Worm (Caenorhabditis elegans): ENCODE results near the gene nlp-16.

DNA sequence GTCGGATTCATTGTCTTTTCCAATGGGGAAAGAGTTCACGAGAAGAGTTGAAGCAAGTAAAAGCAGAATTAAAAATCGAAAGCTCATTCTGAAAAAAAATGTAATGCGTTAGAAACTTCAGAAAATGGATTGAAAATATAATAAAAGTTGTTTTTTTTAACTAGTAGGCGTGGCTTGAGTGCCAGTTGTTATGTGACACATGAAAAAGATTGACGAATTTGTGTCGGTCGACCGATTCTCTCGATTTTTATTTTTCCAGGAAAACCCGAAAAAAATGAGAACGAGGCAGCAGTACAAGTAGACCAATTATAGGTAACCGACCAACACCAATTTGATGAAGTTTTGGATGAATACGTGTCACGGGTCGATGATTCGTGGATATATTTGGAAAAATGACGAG, at the start of gene nlp-16:
- TF ChIP-seq pat-9 (tag; optimal IDR thresholded peaks at IDR 0.05) (no peak), odd-2 (tag; optimal IDR thresholded peaks at IDR 0.05) (no peak), nhr-11 (tag; optimal IDR thresholded peaks at IDR 0.05) (no peak), pqm-1 (tag; optimal IDR thresholded peaks at IDR 0.05) (no peak), pag-3 (tag; optimal IDR thresholded peaks at IDR 0.05; ENCODE audit: borderline replicate concordance) (no peak), hlh-13 (GFP tag; optimal IDR thresholded peaks at IDR 0.05) (no peak)
